Fruit fly (Drosophila melanogaster) whole organism, embryonic: Measurements from ENCODE around the gene Arp8.

Experiments
- Atf6 ChIP-seq: fragments of 200-800 bp; sonication (Bioruptor generic); IDR thresholded peaks from 2 replicates; pipeline ENCODE4 v1.3.6; 2022; ENCODE audit warnings: missing biosample characterization, missing genetic modification characterization
- B-H1 ChIP-seq: fragments of 200-800 bp; sonication (Bioruptor generic); IDR thresholded peaks from 3 replicates; pipeline ENCODE4 v1.3.6; 2022; ENCODE audit warnings: missing biosample characterization, missing genetic modification characterization
- BEAF-32 ChIP-seq: fragments of 200-800 bp; sonication (Bioruptor generic); optimal IDR thresholded peaks from 3 replicates; lab custom pipeline; 2017; ENCODE audit warnings: missing biosample characterization, missing genetic modification characterization, mild to moderate bottlenecking, moderate library complexity, missing genetic modification reagents
- CG10147 ChIP-seq: fragments of 200-800 bp; sonication (Bioruptor generic); optimal IDR thresholded peaks from 2 replicates; lab custom pipeline; 2019; ENCODE audit warnings: missing biosample characterization, mild to moderate bottlenecking, missing genetic modification characterization, moderate library complexity
- CG10209 ChIP-seq: fragments of 200-800 bp; sonication (Bioruptor generic); optimal IDR thresholded peaks from 3 replicates; lab custom pipeline; 2017; ENCODE audit warnings: missing biosample characterization, mild to moderate bottlenecking, missing genetic modification characterization, missing genetic modification reagents
- CG10543 ChIP-seq: fragments of 200-800 bp; sonication (Bioruptor generic); optimal IDR thresholded peaks from 3 replicates; lab custom pipeline; 2017; ENCODE audit warnings: missing biosample characterization, mild to moderate bottlenecking, missing genetic modification characterization, moderate library complexity
- CG10565 ChIP-seq: fragments of 200-800 bp; sonication (Bioruptor generic); optimal IDR thresholded peaks from 3 replicates; lab custom pipeline; 2016; ENCODE audit warnings: missing biosample characterization, mild to moderate bottlenecking, missing genetic modification characterization
- CG11085 ChIP-seq: fragments of 200-800 bp; sonication (Bioruptor generic); IDR thresholded peaks from 2 replicates; pipeline ENCODE4 v1.3.6; 2022; ENCODE audit warnings: missing biosample characterization, missing genetic modification characterization
- CG11504 ChIP-seq: fragments of 200-800 bp; sonication (Bioruptor generic); optimal IDR thresholded peaks from 3 replicates; lab custom pipeline; 2019; ENCODE audit warnings: missing biosample characterization, mild to moderate bottlenecking, missing genetic modification characterization, moderate library complexity
- CG12219 ChIP-seq: fragments of 200-800 bp; sonication (Bioruptor generic); optimal IDR thresholded peaks from 3 replicates; lab custom pipeline; 2018; ENCODE audit warnings: missing biosample characterization, mild to moderate bottlenecking, missing genetic modification characterization
- CG12236 ChIP-seq: fragments of 200-800 bp; sonication (Bioruptor generic); optimal IDR thresholded peaks from 2 replicates; lab custom pipeline; 2016; ENCODE audit warnings: missing biosample characterization, missing genetic modification characterization
- CG12659 ChIP-seq: fragments of 200-800 bp; sonication (Bioruptor generic); optimal IDR thresholded peaks from 3 replicates; lab custom pipeline; 2017; ENCODE audit warnings: mild to moderate bottlenecking, missing biosample characterization, missing genetic modification reagents, missing genetic modification characterization
- CG13424 ChIP-seq: fragments of 200-800 bp; sonication (Bioruptor generic); optimal IDR thresholded peaks from 2 replicates; lab custom pipeline; 2019; ENCODE audit warnings: missing biosample characterization, mild to moderate bottlenecking, missing genetic modification characterization, moderate library complexity
- CG13624 ChIP-seq: fragments of 200-800 bp; sonication (Bioruptor generic); optimal IDR thresholded peaks from 2 replicates; lab custom pipeline; 2016; ENCODE audit warnings: missing biosample characterization, missing genetic modification characterization
- CG15479 ChIP-seq: fragments of 200-800 bp; sonication (Bioruptor generic); optimal IDR thresholded peaks from 3 replicates; lab custom pipeline; 2019; ENCODE audit warnings: missing biosample characterization, mild to moderate bottlenecking, missing genetic modification characterization, moderate library complexity
- CG15696 ChIP-seq: fragments of 200-800 bp; sonication (Bioruptor generic); optimal IDR thresholded peaks from 2 replicates; lab custom pipeline; 2019; ENCODE audit warnings: missing biosample characterization, mild to moderate bottlenecking, missing genetic modification characterization, moderate library complexity
- CG17328 ChIP-seq: fragments of 200-800 bp; sonication (Bioruptor generic); IDR thresholded peaks from 2 replicates; pipeline ENCODE4 v1.3.6; 2022; ENCODE audit warnings: missing biosample characterization, missing genetic modification characterization
- CG2116 ChIP-seq: fragments of 200-800 bp; sonication (Bioruptor generic); optimal IDR thresholded peaks from 3 replicates; lab custom pipeline; 2018; ENCODE audit warnings: missing biosample characterization, mild to moderate bottlenecking, missing genetic modification characterization
- CG2120 ChIP-seq: fragments of 200-800 bp; sonication (Bioruptor generic); optimal IDR thresholded peaks from 3 replicates; lab custom pipeline; 2016; ENCODE audit warnings: missing biosample characterization, missing genetic modification characterization
- CG2875 ChIP-seq: fragments of 200-800 bp; sonication (Bioruptor generic); optimal IDR thresholded peaks from 2 replicates; lab custom pipeline; 2017; ENCODE audit warnings: missing biosample characterization, mild to moderate bottlenecking, missing genetic modification characterization, missing genetic modification reagents
- CG30020 ChIP-seq: fragments of 200-800 bp; optimal IDR thresholded peaks from 2 replicates; lab custom pipeline; 2019; ENCODE audit warnings: missing biosample characterization, mild to moderate bottlenecking, missing genetic modification characterization, moderate library complexity
- CG31441 ChIP-seq: fragments of 200-800 bp; sonication (Bioruptor generic); IDR thresholded peaks from 2 replicates; pipeline ENCODE4 v1.3.6; 2022; ENCODE audit warnings: missing biosample characterization, missing genetic modification characterization
- CG4328 ChIP-seq: fragments of 200-800 bp; sonication (Bioruptor generic); optimal IDR thresholded peaks from 3 replicates; lab custom pipeline; 2017; ENCODE audit warnings: missing biosample characterization, missing genetic modification reagents, missing genetic modification characterization
- CG4820 ChIP-seq: fragments of 200-800 bp; sonication (Bioruptor generic); optimal IDR thresholded peaks from 3 replicates; lab custom pipeline; 2016; ENCODE audit warnings: missing biosample characterization, missing genetic modification characterization
- CG7271 ChIP-seq: fragments of 200-800 bp; sonication (Bioruptor generic); optimal IDR thresholded peaks from 2 replicates; lab custom pipeline; 2018; ENCODE audit warnings: missing biosample characterization, mild to moderate bottlenecking, missing genetic modification characterization, moderate library complexity
- CG7556 ChIP-seq: fragments of 200-800 bp; sonication (Bioruptor generic); optimal IDR thresholded peaks from 2 replicates; lab custom pipeline; 2017; ENCODE audit warnings: missing biosample characterization, mild to moderate bottlenecking, missing genetic modification characterization
- CG7786 ChIP-seq: fragments of 200-800 bp; sonication (Bioruptor generic); optimal IDR thresholded peaks from 2 replicates; lab custom pipeline; 2016; ENCODE audit warnings: missing biosample characterization, missing genetic modification characterization
- CG7987 ChIP-seq: fragments of 200-800 bp; sonication (Bioruptor generic); optimal IDR thresholded peaks from 2 replicates; lab custom pipeline; 2018; ENCODE audit warnings: missing biosample characterization, mild to moderate bottlenecking, missing genetic modification characterization, moderate library complexity
- CG9727 ChIP-seq: fragments of 200-800 bp; sonication (Bioruptor generic); optimal IDR thresholded peaks from 3 replicates; lab custom pipeline; 2017; ENCODE audit warnings: missing biosample characterization, mild to moderate bottlenecking, missing genetic modification characterization
- HmgD ChIP-seq: fragments of 200-800 bp; sonication (Bioruptor generic); optimal IDR thresholded peaks from 3 replicates; lab custom pipeline; 2016; ENCODE audit warnings: missing biosample characterization, missing genetic modification characterization
- MTF-1 ChIP-seq: fragments of 200-800 bp; sonication (Bioruptor generic); optimal IDR thresholded peaks from 2 replicates; lab custom pipeline; 2018; ENCODE audit warnings: missing biosample characterization, mild to moderate bottlenecking, missing genetic modification characterization, borderline replicate concordance
- NC2β ChIP-seq: fragments of 200-800 bp; sonication (Bioruptor generic); optimal IDR thresholded peaks from 2 replicates; lab custom pipeline; 2016; ENCODE audit warnings: missing biosample characterization, missing genetic modification characterization
- Oaz ChIP-seq: fragments of 200-800 bp; sonication (Bioruptor generic); IDR thresholded peaks from 2 replicates; pipeline ENCODE4 v1.3.6; 2022; ENCODE audit warnings: missing biosample characterization, missing genetic modification characterization
- dmrt11E ChIP-seq: fragments of 200-800 bp; sonication (Bioruptor generic); optimal IDR thresholded peaks from 3 replicates; lab custom pipeline; 2018; ENCODE audit warnings: missing biosample characterization, mild to moderate bottlenecking, missing genetic modification characterization, moderate library complexity
- dmrt99B ChIP-seq: fragments of 200-800 bp; sonication (Bioruptor generic); optimal IDR thresholded peaks from 2 replicates; lab custom pipeline; 2018; ENCODE audit warnings: missing biosample characterization, mild to moderate bottlenecking, missing genetic modification characterization, moderate library complexity
- dysf ChIP-seq: fragments of 200-800 bp; sonication (Bioruptor generic); IDR thresholded peaks from 3 replicates; pipeline ENCODE4 v1.3.6; 2022; ENCODE audit warnings: missing biosample characterization, missing genetic modification characterization
- en ChIP-seq: fragments of 200-800 bp; sonication (Bioruptor generic); optimal IDR thresholded peaks from 2 replicates; lab custom pipeline; 2016; ENCODE audit warnings: missing biosample characterization, missing genetic modification characterization
- gsb ChIP-seq: fragments of 200-800 bp; sonication (Bioruptor generic); IDR thresholded peaks from 2 replicates; pipeline ENCODE4 v1.3.6; 2022; ENCODE audit warnings: missing biosample characterization, missing genetic modification characterization
- hkb ChIP-seq, 2 experiments: fragments of 200-800 bp in 1 of 2; fragments of >200 bp in 1 of 2; sonication (Bioruptor generic) in 1 of 2; IDR thresholded peaks in 1 of 2; optimal IDR thresholded peaks in 1 of 2; 2 replicates each; pipeline versions ENCODE4 v1.3.6 to Lab custom; 2017 to 2022; ENCODE audit warnings: missing biosample characterization in 1 of 2, missing genetic modification characterization in 1 of 2
- jumu ChIP-seq: fragments of 200-800 bp; sonication (Bioruptor generic); optimal IDR thresholded peaks from 3 replicates; lab custom pipeline; 2016; ENCODE audit warnings: missing biosample characterization, missing genetic modification characterization
- lab ChIP-seq: fragments of 200-800 bp; sonication (Bioruptor generic); optimal IDR thresholded peaks from 3 replicates; lab custom pipeline; 2017; ENCODE audit warnings: missing biosample characterization, missing genetic modification characterization, mild to moderate bottlenecking, moderate library complexity, missing genetic modification reagents
- nom ChIP-seq: fragments of 200-800 bp; sonication (Bioruptor generic); optimal IDR thresholded peaks from 2 replicates; lab custom pipeline; 2017; ENCODE audit warnings: missing biosample characterization, missing genetic modification characterization, mild to moderate bottlenecking, moderate library complexity, missing genetic modification reagents
- otp ChIP-seq: fragments of 200-800 bp; sonication (Bioruptor generic); IDR thresholded peaks from 3 replicates; pipeline ENCODE4, ENCODE4 v1.3.6; 2022; ENCODE audit warnings: missing biosample characterization, missing genetic modification characterization
- pum ChIP-seq: fragments of 200-800 bp; sonication (Bioruptor generic); optimal IDR thresholded peaks from 2 replicates; lab custom pipeline; 2016; ENCODE audit warnings: missing biosample characterization, missing genetic modification characterization
- ranshi ChIP-seq: fragments of 200-800 bp; sonication (Bioruptor generic); IDR thresholded peaks from 2 replicates; pipeline ENCODE4 v1.3.6; 2022; ENCODE audit warnings: missing biosample characterization, missing genetic modification characterization
- sqz ChIP-seq: fragments of 200-800 bp; sonication (Bioruptor generic); optimal IDR thresholded peaks from 3 replicates; lab custom pipeline; 2018; ENCODE audit warnings: missing biosample characterization, mild to moderate bottlenecking, missing genetic modification characterization
- tna ChIP-seq: fragments of 200-800 bp; sonication (Bioruptor generic); IDR thresholded peaks from 2 replicates; pipeline ENCODE4 v1.3.6; 2022; ENCODE audit warnings: missing biosample characterization, missing genetic modification characterization; ENCODE audit not compliant: partially characterized antibody
- yki ChIP-seq: fragments of >200 bp; optimal IDR thresholded peaks from 3 replicates; lab custom pipeline; 2018

Gene Arp8

dm6 chrX:17829083-17829997 is 31.3 kb downstream of the Arp8 start (continued):
- no peak for TF ChIP-seq NC2β
- peak; percentile 87 for TF ChIP-seq dmrt11E (tag; lab: Kevin White, UChicago)
- TF ChIP-seq ranshi (GFP tag; lab: Robert Waterston, UW) = 0 out of 2 replicates have a peak, but pooled peaks have one; percentile 11
- TF ChIP-seq Atf6 (GFP tag; lab: Robert Waterston, UW) = no peak
- TF ChIP-seq CG4328 (GFP tag; lab: Kevin White, UChicago) = peak; percentile 18
- peak; percentile 83 for TF ChIP-seq CG11504 (tag; lab: Kevin White, UChicago)
- TF ChIP-seq CG10147 = no peak
- TF ChIP-seq CG12219 (GFP tag; lab: Kevin White, UChicago) = peak; percentile 60
- no peak for TF ChIP-seq tna (GFP tag; lab: Robert Waterston, UW)
- TF ChIP-seq jumu = peak; percentile 18
- peak; percentile 40 for TF ChIP-seq en (GFP tag; lab: Kevin White, UChicago)
- TF ChIP-seq CG12659 (GFP tag; lab: Kevin White, UChicago) = peak; percentile 36
- TF ChIP-seq CG2875 (GFP tag; lab: Kevin White, UChicago) = peak; percentile 62
- no peak for TF ChIP-seq MTF-1
- TF ChIP-seq CG4820 (GFP tag; lab: Kevin White, UChicago) = peak; percentile 54
- TF ChIP-seq CG12236 (GFP tag; lab: Kevin White, UChicago) = peak; percentile 10
- peak; percentile 99 for TF ChIP-seq CG15479 (GFP tag; lab: Kevin White, UChicago)
- no peak for TF ChIP-seq hkb (optimal IDR thresholded peaks at IDR 0.05; lab: Kevin White, UChicago)
- TF ChIP-seq hkb (GFP tag; IDR thresholded peaks at IDR 0.05; lab: Robert Waterston, UW) = peak; percentile 33; the same call in 1 of the 2 replicates
- TF ChIP-seq BEAF-32 = no peak
- no peak for TF ChIP-seq CG2116 (GFP tag; lab: Kevin White, UChicago)
- peak; percentile 18 for TF ChIP-seq pum (GFP tag; lab: Kevin White, UChicago)
- peak; percentile 26 for TF ChIP-seq CG30020
- TF ChIP-seq lab (GFP tag; lab: Kevin White, UChicago) = peak; percentile 21
- no peak for TF ChIP-seq CG11085
- TF ChIP-seq CG13624 (GFP tag; lab: Kevin White, UChicago) = no peak
- no peak for TF ChIP-seq CG7987 (GFP tag; lab: Kevin White, UChicago)
- peak; percentile 64 for TF ChIP-seq sqz (GFP tag; lab: Kevin White, UChicago)
- peak; percentile 84 for TF ChIP-seq CG31441
- TF ChIP-seq dysf (GFP tag; lab: Robert Waterston, UW) = no peak; the same call in 2 of the 3 replicates
- TF ChIP-seq Oaz (GFP tag; lab: Robert Waterston, UW) = no peak
- TF ChIP-seq B-H1 (GFP tag; lab: Robert Waterston, UW) = no peak
- no peak for TF ChIP-seq otp (GFP tag; lab: Robert Waterston, UW)
- peak; percentile 57 for TF ChIP-seq CG10209 (GFP tag; lab: Kevin White, UChicago)
- TF ChIP-seq CG7271 = peak; percentile 61
- TF ChIP-seq CG15696 (tag; lab: Kevin White, UChicago) = peak; percentile 77
- TF ChIP-seq nom = peak; percentile 36
- peak; percentile 5 for TF ChIP-seq yki
- TF ChIP-seq CG10565 (GFP tag; lab: Kevin White, UChicago) = no peak
- TF ChIP-seq CG9727 (GFP tag; lab: Kevin White, UChicago) = peak; percentile 77
- no peak for TF ChIP-seq HmgD (GFP tag; lab: Kevin White, UChicago)
- TF ChIP-seq CG13424 (tag; lab: Kevin White, UChicago) = peak; percentile 70
- TF ChIP-seq CG7556 (GFP tag; lab: Kevin White, UChicago) = peak; percentile 67
- TF ChIP-seq CG17328 (GFP tag; lab: Robert Waterston, UW) = peak; percentile 60
- TF ChIP-seq dmrt99B (tag; lab: Kevin White, UChicago) = peak; percentile 82
- TF ChIP-seq CG2120 (GFP tag; lab: Kevin White, UChicago) = no peak
- TF ChIP-seq CG10543 (GFP tag; lab: Kevin White, UChicago) = no peak
- TF ChIP-seq gsb (GFP tag; lab: Robert Waterston, UW) = no peak
- TF ChIP-seq CG7786 = no peak
